Worm (Caenorhabditis elegans): ENCODE measurements around the gene W02B12.11.

DNA sequence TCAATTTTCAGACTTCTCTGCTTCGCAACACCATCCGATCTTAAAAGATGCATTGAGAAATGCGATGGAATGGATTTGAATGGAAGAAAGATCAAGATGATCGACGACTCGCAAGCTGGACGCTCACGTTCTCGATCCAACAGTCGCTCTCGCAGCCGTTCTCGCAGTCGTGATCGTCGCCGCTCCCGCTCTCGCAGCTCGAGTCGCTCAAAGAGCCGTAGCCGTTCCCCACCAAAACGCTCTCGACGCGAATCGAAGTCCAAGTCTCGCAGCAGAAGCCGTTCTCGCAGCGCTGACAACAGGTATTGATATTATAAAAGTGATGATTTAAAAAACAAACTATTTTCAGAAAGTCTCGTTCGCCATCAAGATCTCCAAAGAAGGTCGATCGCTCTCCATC lies 18.5 kb upstream of the W02B12.11 start:
- no peak for TF ChIP-seq pag-3 (tag; optimal IDR thresholded peaks at IDR 0.05; ENCODE audit: borderline replicate concordance)
- no peak for TF ChIP-seq nhr-232 (tag; optimal IDR thresholded peaks at IDR 0.05)
- no peak for TF ChIP-seq nhr-11 (tag; optimal IDR thresholded peaks at IDR 0.05)
- no peak for TF ChIP-seq unc-55 (GFP tag; optimal IDR thresholded peaks at IDR 0.05)
- no peak for TF ChIP-seq pqm-1 (tag; optimal IDR thresholded peaks at IDR 0.05)
- no peak for TF ChIP-seq tbx-2 (tag; optimal IDR thresholded peaks at IDR 0.05)
- TF ChIP-seq ama-1 (optimal IDR thresholded peaks at IDR 0.05) = no peak
- TF ChIP-seq nfya-1 (tag; optimal IDR thresholded peaks at IDR 0.05) = no peak
- TF ChIP-seq sox-2 (GFP tag; IDR thresholded peaks at IDR 0.05) = no peak
- no peak for TF ChIP-seq ceh-31 (tag; optimal IDR thresholded peaks at IDR 0.05)
- TF ChIP-seq gmeb-2 (tag; optimal IDR thresholded peaks at IDR 0.05) = no peak
